Fruit fly (Drosophila melanogaster) whole organism, wandering third instar larva: Measurements from ENCODE around the gene CG12320.
A peak's percentile ranks its signal among the peaks of the same experiment; 100 is the strongest.

ENCODE experiments used
- Abd-B ChIP-seq: fragments of >200 bp; optimal IDR thresholded peaks from 2 replicates; lab custom pipeline; 2017; ENCODE audit warnings: missing biosample characterization, missing genetic modification characterization
- CG32264 ChIP-seq: fragments of 200-800 bp; sonication (Bioruptor generic); optimal IDR thresholded peaks from 2 replicates; lab custom pipeline; 2016; ENCODE audit warnings: missing biosample characterization, missing genetic modification characterization
- CG9705 ChIP-seq: fragments of 200-800 bp; sonication (Bioruptor generic); optimal IDR thresholded peaks from 2 replicates; lab custom pipeline; 2018; ENCODE audit warnings: missing biosample characterization, mild to moderate bottlenecking, missing genetic modification characterization
- CrebA ChIP-seq: fragments of 200-800 bp; sonication (Bioruptor generic); optimal IDR thresholded peaks from 2 replicates; lab custom pipeline; 2016; ENCODE audit warnings: missing biosample characterization, mild to moderate bottlenecking, missing genetic modification characterization, borderline replicate concordance
- Dfd ChIP-seq: fragments of >200 bp; optimal IDR thresholded peaks from 2 replicates; lab custom pipeline; 2017; ENCODE audit warnings: missing biosample characterization, missing genetic modification characterization
- Dif ChIP-seq: fragments of 200-275, 200-300 bp; sonication (Bioruptor generic); optimal IDR thresholded peaks from 2 replicates; lab custom pipeline; 2018; ENCODE audit warnings: missing biosample characterization, missing genetic modification characterization; ENCODE audit not compliant: partially characterized antibody
- GATAd ChIP-seq: sonication (Bioruptor generic); optimal IDR thresholded peaks from 2 replicates; lab custom pipeline; 2016; ENCODE audit warnings: missing biosample characterization, missing genetic modification characterization
- HLH106 ChIP-seq: fragments of 200-800 bp; optimal IDR thresholded peaks from 3 replicates; lab custom pipeline; 2019; ENCODE audit warnings: missing biosample characterization, mild to moderate bottlenecking, missing genetic modification characterization, moderate library complexity
- Hnf4 ChIP-seq: fragments of 200-800 bp; sonication (Bioruptor generic); optimal IDR thresholded peaks from 2 replicates; lab custom pipeline; 2016; ENCODE audit warnings: missing biosample characterization, mild to moderate bottlenecking, missing genetic modification characterization
- Hr78 ChIP-seq: fragments of >200 bp; optimal IDR thresholded peaks from 2 replicates; lab custom pipeline; 2017; ENCODE audit warnings: missing biosample characterization, missing genetic modification characterization
- Hr83 ChIP-seq: fragments of 200-300 bp; sonication (Bioruptor generic); optimal IDR thresholded peaks from 2 replicates; lab custom pipeline; 2016; ENCODE audit warnings: missing biosample characterization, mild to moderate bottlenecking, missing genetic modification characterization, moderate library complexity; ENCODE audit not compliant: poor library complexity, severe bottlenecking
- Jra ChIP-seq: sonication (Bioruptor generic); optimal IDR thresholded peaks from 2 replicates; lab custom pipeline; 2016; ENCODE audit warnings: missing biosample characterization, missing genetic modification characterization
- Mio ChIP-seq: sonication (Bioruptor generic); optimal IDR thresholded peaks from 2 replicates; lab custom pipeline; 2016; ENCODE audit warnings: missing biosample characterization, missing genetic modification characterization
- Myc ChIP-seq: fragments of >200 bp; optimal IDR thresholded peaks from 2 replicates; lab custom pipeline; 2017
- N ChIP-seq: fragments of >200 bp; optimal IDR thresholded peaks from 2 replicates; lab custom pipeline; 2018; ENCODE audit warnings: missing biosample characterization, missing external identifiers, missing genetic modification characterization
- OdsH ChIP-seq: fragments of 200-800 bp; sonication (Bioruptor generic); optimal IDR thresholded peaks from 2 replicates; lab custom pipeline; 2016; ENCODE audit warnings: missing biosample characterization, mild to moderate bottlenecking, missing genetic modification characterization
- Rel ChIP-seq, 2 experiments: fragments of 200-800 bp; sonication (Bioruptor generic) in 1 of 2; optimal IDR thresholded peaks; 2 replicates in 1 of 2; 3 replicates in 1 of 2; lab custom pipeline; 2016 to 2019; ENCODE audit warnings: mild to moderate bottlenecking in 2 of 2, missing biosample characterization in 2 of 2, missing genetic modification characterization in 2 of 2, moderate library complexity in 1 of 2
- Sp1 ChIP-seq: fragments of 200-800 bp; sonication (Bioruptor generic); optimal IDR thresholded peaks from 3 replicates; lab custom pipeline; 2019; ENCODE audit warnings: missing biosample characterization, mild to moderate bottlenecking, missing genetic modification characterization, moderate library complexity
- Vsx2 ChIP-seq: fragments of 200-300, 225-300 bp; sonication (Bioruptor generic); optimal IDR thresholded peaks from 2 replicates; lab custom pipeline; 2018; ENCODE audit warnings: missing biosample characterization, missing genetic modification characterization; ENCODE audit not compliant: partially characterized antibody
- br ChIP-seq: fragments of 200-800 bp; sonication (Bioruptor generic); optimal IDR thresholded peaks from 2 replicates; lab custom pipeline; 2016; ENCODE audit warnings: missing biosample characterization, missing genetic modification characterization
- brk ChIP-seq: fragments of 200-800 bp; sonication (Bioruptor generic); optimal IDR thresholded peaks from 2 replicates; lab custom pipeline; 2016; ENCODE audit warnings: missing biosample characterization, mild to moderate bottlenecking, missing genetic modification characterization
- dl ChIP-seq, 2 experiments: fragments of 175-275, 200-275 bp in 1 of 2; fragments of 200-275 bp in 1 of 2; sonication (Bioruptor generic); optimal IDR thresholded peaks; lab custom pipeline; 2018; ENCODE audit warnings: mild to moderate bottlenecking in 2 of 2, missing biosample characterization in 2 of 2, missing genetic modification characterization in 2 of 2, moderate library complexity in 2 of 2; ENCODE audit not compliant: partially characterized antibody in 2 of 2, insufficient read depth in 1 of 2
- dmrt93B ChIP-seq: fragments of 200-800 bp; sonication (Bioruptor generic); optimal IDR thresholded peaks from 2 replicates; lab custom pipeline; 2018; ENCODE audit warnings: missing biosample characterization, mild to moderate bottlenecking, missing genetic modification characterization
- dsf ChIP-seq: sonication (Bioruptor generic); optimal IDR thresholded peaks from 2 replicates; lab custom pipeline; 2016; ENCODE audit warnings: missing biosample characterization, missing genetic modification characterization, borderline replicate concordance
- ey ChIP-seq: fragments of 200-800 bp; sonication (Bioruptor generic); optimal IDR thresholded peaks from 2 replicates; lab custom pipeline; 2016; ENCODE audit warnings: missing biosample characterization, missing genetic modification characterization
- foxo ChIP-seq, 2 experiments: fragments of 200-800 bp; sonication (Bioruptor generic); optimal IDR thresholded peaks; 2 replicates in 1 of 2; 3 replicates in 1 of 2; lab custom pipeline; 2016 to 2017; ENCODE audit warnings: missing biosample characterization in 2 of 2, missing genetic modification characterization in 2 of 2
- fru ChIP-seq: fragments of 200-800 bp; sonication (Bioruptor generic); optimal IDR thresholded peaks from 3 replicates; lab custom pipeline; 2016; ENCODE audit warnings: missing biosample characterization, mild to moderate bottlenecking, missing genetic modification characterization
- h ChIP-seq: fragments of 200-800 bp; sonication (Bioruptor generic); optimal IDR thresholded peaks from 3 replicates; lab custom pipeline; 2016; ENCODE audit warnings: missing biosample characterization, mild to moderate bottlenecking, missing genetic modification characterization
- jim ChIP-seq: fragments of 175-275, 200-325 bp; sonication (Bioruptor generic); optimal IDR thresholded peaks from 2 replicates; lab custom pipeline; 2016; ENCODE audit warnings: missing biosample characterization, mild to moderate bottlenecking, missing genetic modification characterization
- lola ChIP-seq: fragments of >200 bp; optimal IDR thresholded peaks from 2 replicates; lab custom pipeline; 2017; ENCODE audit warnings: missing biosample characterization, missing genetic modification characterization
- pan ChIP-seq: fragments of >200 bp; optimal IDR thresholded peaks from 2 replicates; lab custom pipeline; 2017
- psq ChIP-seq: fragments of 200-800 bp; sonication (Bioruptor generic); optimal IDR thresholded peaks from 3 replicates; lab custom pipeline; 2017; ENCODE audit warnings: missing biosample characterization, mild to moderate bottlenecking, missing genetic modification characterization, moderate library complexity
- rgr ChIP-seq: fragments of 200-800 bp; sonication (Bioruptor generic); optimal IDR thresholded peaks from 3 replicates; lab custom pipeline; 2016; ENCODE audit warnings: missing biosample characterization, mild to moderate bottlenecking, missing genetic modification characterization
- sage ChIP-seq: fragments of 200-800 bp; sonication (Bioruptor generic); optimal IDR thresholded peaks from 2 replicates; lab custom pipeline; 2016; ENCODE audit warnings: missing biosample characterization, mild to moderate bottlenecking, missing genetic modification characterization
- sv ChIP-seq: fragments of 200-800 bp; sonication (Bioruptor generic); optimal IDR thresholded peaks from 3 replicates; lab custom pipeline; 2016; ENCODE audit warnings: missing biosample characterization, missing genetic modification characterization
- tai ChIP-seq: sonication (Bioruptor generic); optimal IDR thresholded peaks from 2 replicates; lab custom pipeline; 2016; ENCODE audit warnings: missing biosample characterization, missing genetic modification characterization
- usp ChIP-seq: fragments of >200 bp; optimal IDR thresholded peaks from 2 replicates; lab custom pipeline; 2017; ENCODE audit warnings: missing biosample characterization, missing genetic modification characterization
- woc ChIP-seq: sonication (Bioruptor generic); optimal IDR thresholded peaks from 2 replicates; lab custom pipeline; 2016; ENCODE audit warnings: missing biosample characterization, mild to moderate bottlenecking, missing genetic modification characterization

CG12320 gene

dm6 chr3R:18275113-18275782 lies 22.7 kb upstream of the CG12320 start:
- TF ChIP-seq usp (GFP tag; lab: Kevin White, UChicago) (no peak), psq (GFP tag; lab: Kevin White, UChicago) (peak; percentile 38), sv (GFP tag; lab: Kevin White, UChicago) (no peak), Rel (GFP tag; optimal IDR thresholded peaks at IDR 0.05; lab: Kevin White, UChicago) (peak; percentile 35), Rel (tag; optimal IDR thresholded peaks at IDR 0.05; lab: Kevin White, UChicago) (peak; percentile 96), Hr78 (GFP tag; lab: Kevin White, UChicago) (no peak), HLH106 (peak; percentile 19), pan (lab: Kevin White, UChicago) (no peak), dmrt93B (GFP tag; lab: Kevin White, UChicago) (no peak), dl (GFP tag; optimal IDR thresholded peaks at IDR 0.05; lab: Kevin White, UChicago; ENCODE audit: insufficient read depth in 1 of 2, partially characterized antibody in 2 of 2) (peak; percentile 79 to 92), Vsx2 (GFP tag; lab: Kevin White, UChicago) (no peak), ey (GFP tag; lab: Kevin White, UChicago) (no peak), fru (GFP tag; lab: Kevin White, UChicago) (no peak), foxo (GFP tag; optimal IDR thresholded peaks at IDR 0.05; lab: Kevin White, UChicago) (peak in 1 of 2 experiments; percentile 42), Jra (GFP tag; lab: Kevin White, UChicago) (no peak), Myc (lab: Kevin White, UChicago) (no peak), tai (GFP tag; lab: Kevin White, UChicago) (no peak), N (GFP tag; lab: Kevin White, UChicago) (no peak), Abd-B (GFP tag; lab: Kevin White, UChicago) (no peak), Mio (GFP tag; lab: Kevin White, UChicago) (no peak), rgr (GFP tag; lab: Kevin White, UChicago) (peak; percentile 10), Dif (GFP tag; lab: Kevin White, UChicago) (peak; percentile 92), sage (GFP tag; lab: Kevin White, UChicago) (peak; percentile 30)

DNA sequence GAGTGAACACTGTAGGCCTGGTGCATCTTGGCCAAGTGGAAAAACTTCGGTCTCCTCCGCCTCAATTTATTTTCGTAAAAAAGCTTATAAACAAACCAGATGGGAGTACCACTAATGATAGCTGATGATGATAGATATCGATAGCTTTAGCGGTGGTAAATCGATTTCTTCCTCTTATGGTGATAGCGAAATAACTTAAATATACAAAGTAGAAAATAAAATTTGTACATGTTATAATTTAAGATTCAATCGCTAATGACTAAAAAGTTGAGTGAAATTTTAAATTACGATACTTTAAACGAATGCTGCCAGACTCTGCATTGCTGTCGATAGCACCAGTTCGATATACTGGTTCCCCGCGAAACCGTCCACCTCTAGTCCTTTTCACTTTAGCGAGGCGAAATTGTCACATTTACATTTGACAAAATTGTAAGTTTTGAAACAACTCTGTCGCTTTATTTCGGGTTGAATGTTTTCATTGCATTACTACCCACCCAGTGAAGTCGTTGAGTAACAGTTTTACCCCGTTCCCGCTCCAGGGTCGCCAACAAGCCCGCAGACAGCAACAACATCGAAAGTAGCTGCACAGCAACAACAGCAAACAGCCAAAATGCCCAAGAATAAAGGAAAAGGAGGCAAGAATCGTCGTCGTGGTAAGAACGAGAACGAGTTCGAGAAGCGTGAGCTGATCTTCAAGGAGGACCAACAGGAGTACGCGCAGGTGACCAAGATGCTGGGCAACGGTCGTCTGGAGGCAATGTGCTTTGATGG lies 22.0 kb upstream of the CG12320 start, which contains the start of the genes Vps39 and eIF1A:
TSS of gene Vps39 (minus strand) at position 119 of the 771 bp plus-strand sequence.
TSS of gene eIF1A (plus strand) at position 338 of the 771 bp plus-strand sequence.
- no peak for TF ChIP-seq dsf (GFP tag; lab: Kevin White, UChicago)
- TF ChIP-seq jim (GFP tag; lab: Kevin White, UChicago), result no peak
- TF ChIP-seq dl (GFP tag; optimal IDR thresholded peaks at IDR 0.05; lab: Kevin White, UChicago; ENCODE audit: insufficient read depth in 1 of 2, partially characterized antibody in 2 of 2), result no peak
- no peak for TF ChIP-seq tai (GFP tag; lab: Kevin White, UChicago)
- no peak for TF ChIP-seq Rel (GFP tag; optimal IDR thresholded peaks at IDR 0.05; lab: Kevin White, UChicago)
- no peak for TF ChIP-seq Rel (tag; optimal IDR thresholded peaks at IDR 0.05; lab: Kevin White, UChicago)
- TF ChIP-seq GATAd (GFP tag; lab: Kevin White, UChicago), result no peak
- peak; percentile 39 for TF ChIP-seq fru (GFP tag; lab: Kevin White, UChicago)
- no peak for TF ChIP-seq Hr78 (GFP tag; lab: Kevin White, UChicago)
- TF ChIP-seq usp (GFP tag; lab: Kevin White, UChicago), result no peak
- no peak for TF ChIP-seq brk
- TF ChIP-seq foxo (GFP tag; optimal IDR thresholded peaks at IDR 0.05; lab: Kevin White, UChicago), result peak in 1 of 2 experiments; percentile 36
- TF ChIP-seq Hnf4 (GFP tag; lab: Kevin White, UChicago), result no peak
- no peak for TF ChIP-seq dmrt93B (GFP tag; lab: Kevin White, UChicago)
- no peak for TF ChIP-seq woc (GFP tag; lab: Kevin White, UChicago)
- TF ChIP-seq Sp1 (GFP tag; lab: Kevin White, UChicago), result no peak
- no peak for TF ChIP-seq h (GFP tag; lab: Kevin White, UChicago)
- TF ChIP-seq Hr83 (GFP tag; lab: Kevin White, UChicago), result no peak
- TF ChIP-seq rgr (GFP tag; lab: Kevin White, UChicago), result no peak
- TF ChIP-seq psq (GFP tag; lab: Kevin White, UChicago), result no peak
- TF ChIP-seq CG9705, result peak; percentile 17
- peak; percentile 69 for TF ChIP-seq Jra (GFP tag; lab: Kevin White, UChicago)
- TF ChIP-seq Dfd (GFP tag; lab: Kevin White, UChicago), result no peak
- no peak for TF ChIP-seq Vsx2 (GFP tag; lab: Kevin White, UChicago)
- TF ChIP-seq N (GFP tag; lab: Kevin White, UChicago), result no peak
- TF ChIP-seq CG32264 (GFP tag; lab: Kevin White, UChicago), result no peak
- TF ChIP-seq ey (GFP tag; lab: Kevin White, UChicago), result peak; percentile 16
- TF ChIP-seq pan (lab: Kevin White, UChicago), result no peak
- no peak for TF ChIP-seq Mio (GFP tag; lab: Kevin White, UChicago)
- no peak for TF ChIP-seq CrebA (GFP tag; lab: Kevin White, UChicago)
- TF ChIP-seq br (GFP tag; lab: Kevin White, UChicago), result peak; percentile 47
- TF ChIP-seq Abd-B (GFP tag; lab: Kevin White, UChicago), result no peak
- TF ChIP-seq sage (GFP tag; lab: Kevin White, UChicago), result no peak
- TF ChIP-seq Dif (GFP tag; lab: Kevin White, UChicago), result no peak
- no peak for TF ChIP-seq OdsH (GFP tag; lab: Kevin White, UChicago)
- TF ChIP-seq sv (GFP tag; lab: Kevin White, UChicago), result peak; percentile 42
- TF ChIP-seq Myc (lab: Kevin White, UChicago), result peak; percentile 13
- no peak for TF ChIP-seq HLH106
- no peak for TF ChIP-seq lola (GFP tag; lab: Kevin White, UChicago)
